Worm (Caenorhabditis elegans): Measurements from ENCODE around the gene nphp-2.
A peak's percentile ranks its signal among the peaks of the same experiment; 100 is the strongest.

nphp-2 gene

DNA sequence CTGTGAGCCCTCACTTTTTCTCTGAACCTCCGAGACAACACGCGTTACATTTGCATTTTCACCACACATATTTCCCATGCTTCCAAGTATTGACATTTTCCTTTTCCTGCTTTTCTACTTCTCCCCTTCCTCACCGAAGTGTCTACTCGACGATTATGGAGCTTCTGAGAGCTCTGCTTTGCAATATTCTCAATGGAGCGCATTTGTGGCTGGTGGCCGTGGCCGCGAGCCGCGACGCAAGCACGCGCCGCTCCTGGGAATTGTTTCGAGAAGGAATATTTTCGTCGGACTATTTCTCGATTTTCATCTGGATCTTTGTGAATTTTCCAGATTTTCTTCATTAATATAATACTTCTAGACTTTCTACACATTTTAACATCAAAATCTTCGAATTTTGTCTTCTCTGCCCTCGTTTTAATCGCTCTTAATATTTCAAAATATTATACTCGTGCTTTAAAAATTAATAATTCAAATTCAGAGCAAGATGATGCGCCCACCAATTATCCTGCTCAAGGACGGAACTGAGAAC lies 23.8 kb upstream of the nphp-2 start, which contains the start of the genes T10B5.4 and cct-7 (continued):
- TF ChIP-seq rbr-2 (tag; optimal IDR thresholded peaks at IDR 0.05) (peak; percentile 92), zfp-2 (tag; optimal IDR thresholded peaks at IDR 0.05) (peak; percentile 28), snpc-4 (tag; optimal IDR thresholded peaks at IDR 0.05) (peak; percentile 9), F10B5.3 (tag; optimal IDR thresholded peaks at IDR 0.05) (no peak), zag-1 (tag; optimal IDR thresholded peaks at IDR 0.05) (peak; percentile 24), Y5F2A.4 (GFP tag; optimal IDR thresholded peaks at IDR 0.05) (no peak), hif-1 (tag; optimal IDR thresholded peaks at IDR 0.05) (peak in 1 of 2 experiments; percentile 90), mdl-1 (tag; optimal IDR thresholded peaks at IDR 0.05) (peak in 1 of 2 experiments; percentile 79), tag-97 (GFP tag; IDR thresholded peaks at IDR 0.05) (no peak), lin-39 (tag; optimal IDR thresholded peaks at IDR 0.05) (no peak), nhr-102 (tag; optimal IDR thresholded peaks at IDR 0.05) (peak; percentile 22), dmd-8 (GFP tag; IDR thresholded peaks at IDR 0.05) (no peak), egl-27 (tag; optimal IDR thresholded peaks at IDR 0.05) (no peak), spr-1 (tag; optimal IDR thresholded peaks at IDR 0.05) (peak; percentile 42), dpl-1 (GFP tag; optimal IDR thresholded peaks at IDR 0.05) (peak; percentile 82), snpc-1.2 (GFP tag; IDR thresholded peaks at IDR 0.05) (no peak), lin-29 (GFP tag; IDR thresholded peaks at IDR 0.05) (no peak), nhr-111 (GFP tag; optimal IDR thresholded peaks at IDR 0.05) (no peak), fkh-10 (GFP tag; optimal IDR thresholded peaks at IDR 0.05) (peak; percentile 98), ZK546.5 (tag; optimal IDR thresholded peaks at IDR 0.05) (no peak), madf-9 (GFP tag; conservative IDR thresholded peaks at IDR 0.05) (no peak), D1046.2 (GFP tag; IDR thresholded peaks at IDR 0.05) (0 out of 2 replicates have a peak, but pooled peaks have one; percentile 55), nhr-77 (tag; optimal IDR thresholded peaks at IDR 0.05) (peak; percentile 90), Y105C5A.15 (GFP tag; IDR thresholded peaks at IDR 0.05) (no peak), daf-16 (GFP tag; optimal IDR thresholded peaks at IDR 0.05) (no peak), daf-16 (tag; optimal IDR thresholded peaks at IDR 0.05) (peak; percentile 46), T26A8.4 (GFP tag; IDR thresholded peaks at IDR 0.05) (no peak), nhr-48 (tag; optimal IDR thresholded peaks at IDR 0.05) (peak; percentile 25), nhr-25 (tag; optimal IDR thresholded peaks at IDR 0.05; ENCODE audit: borderline replicate concordance, insufficient read depth) (peak; percentile 18), hlh-11 (tag; optimal IDR thresholded peaks at IDR 0.05) (peak; percentile 80), duxl-1 (tag; optimal IDR thresholded peaks at IDR 0.05; ENCODE audit: poor library complexity) (peak; percentile 6), ctbp-1 (GFP tag; IDR thresholded peaks at IDR 0.05) (peak; percentile 79), nhr-6 (tag; optimal IDR thresholded peaks at IDR 0.05) (peak; percentile 78), lin-1 (GFP tag; IDR thresholded peaks at IDR 0.05) (0 out of 2 replicates have a peak, but pooled peaks have one; percentile 22), lir-3 (tag; optimal IDR thresholded peaks at IDR 0.05) (no peak), skn-1 (tag; optimal IDR thresholded peaks at IDR 0.05) (no peak), madf-5 (GFP tag; IDR thresholded peaks at IDR 0.05) (0 out of 4 replicates have a peak, but pooled peaks of 1 of the 2 experiments have one; percentile 32), arid-1 (GFP tag; conservative IDR thresholded peaks at IDR 0.05) (peak; percentile 76), nhr-237 (tag; optimal IDR thresholded peaks at IDR 0.05) (peak; percentile 36), ceh-62 (tag; optimal IDR thresholded peaks at IDR 0.05) (no peak), unc-130 (GFP tag; optimal IDR thresholded peaks at IDR 0.05) (peak; percentile 89), nhr-41 (GFP tag; IDR thresholded peaks at IDR 0.05) (no peak), hmg-1.1 (GFP tag; IDR thresholded peaks at IDR 0.05) (peak; percentile 89), ama-1 (optimal IDR thresholded peaks at IDR 0.05) (no peak), pha-4 (GFP tag; IDR thresholded peaks at IDR 0.05) (0 out of 2 replicates have a peak, but pooled peaks have one; percentile 22), pha-4 (tag; optimal IDR thresholded peaks at IDR 0.05) (no peak), mxl-3 (GFP tag; optimal IDR thresholded peaks at IDR 0.05) (peak; percentile 84), lin-13 (GFP tag; optimal IDR thresholded peaks at IDR 0.05) (peak; percentile 92), unc-62 (GFP tag; optimal IDR thresholded peaks at IDR 0.05 in 1 of 2) (no peak), unc-62 (tag; optimal IDR thresholded peaks at IDR 0.05) (no peak), ceh-44 (GFP tag; IDR thresholded peaks at IDR 0.05) (peak; percentile 60; the same call in 1 of the 2 replicates), zip-2 (tag; optimal IDR thresholded peaks at IDR 0.05) (no peak)
